Worm (Caenorhabditis elegans) whole organism, L1 larva: ENCODE measurements around the gene rab-3.

ENCODE experiments used
- F16B12.6 ChIP-seq: fragments of 150-350 bp; optimal IDR thresholded peaks from 2 replicates; lab custom pipeline; 2014; ENCODE audit warnings: missing biosample characterization, missing genetic modification characterization
- ama-1 ChIP-seq: fragments of 150-350 bp; optimal IDR thresholded peaks from 2 replicates; lab custom pipeline; 2014
- blmp-1 ChIP-seq: fragments of 150-350 bp; optimal IDR thresholded peaks from 2 replicates; lab custom pipeline; 2014; ENCODE audit warnings: missing biosample characterization, missing genetic modification characterization
- ceh-63 ChIP-seq: fragments of 200-800 bp; sonication (Bioruptor generic); optimal IDR thresholded peaks from 2 replicates; lab custom pipeline; 2018; ENCODE audit warnings: mild to moderate bottlenecking, missing genetic modification characterization, missing compliant biosample characterization
- ceh-90 ChIP-seq: sonication (generic microtip); optimal IDR thresholded peaks from 2 replicates; lab custom pipeline; 2016; ENCODE audit warnings: missing genetic modification characterization, missing compliant biosample characterization
- dpl-1 ChIP-seq, 3 experiments: fragments of 150-350 bp in 2 of 3; sonication (generic microtip) in 1 of 3; optimal IDR thresholded peaks; 2 replicates each; lab custom pipeline; 2014 to 2017; ENCODE audit warnings: missing biosample characterization in 3 of 3, missing genetic modification characterization in 3 of 3, missing genetic modification reagents in 3 of 3
- efl-1 ChIP-seq, 4 experiments: fragments of 150-350 bp; optimal IDR thresholded peaks in 3 of 4; peaks in 1 of 4; 1 replicate in 1 of 4; 2 replicates in 3 of 4; lab custom pipeline; 2014; ENCODE audit warnings: missing biosample characterization in 2 of 4, missing genetic modification characterization in 2 of 4, missing genetic modification reagents in 2 of 4
- efl-3 ChIP-seq: fragments of 200-800 bp; sonication (Bioruptor generic); optimal IDR thresholded peaks from 2 replicates; lab custom pipeline; 2018; ENCODE audit warnings: mild to moderate bottlenecking, missing genetic modification characterization, missing compliant biosample characterization
- elt-3 ChIP-seq, 6 experiments: fragments of 150-350 bp in 1 of 6; sonication (generic microtip); optimal IDR thresholded peaks; 2 replicates each; lab custom pipeline; 2017 to 2018; ENCODE audit warnings: missing biosample characterization in 6 of 6, missing genetic modification characterization in 6 of 6, inconsistent platforms in 1 of 6
- fkh-10 ChIP-seq: sonication (generic microtip); optimal IDR thresholded peaks from 2 replicates; lab custom pipeline; 2017; ENCODE audit warnings: missing biosample characterization, missing genetic modification reagents, missing genetic modification characterization
- fkh-8 ChIP-seq: sonication (generic microtip); optimal IDR thresholded peaks from 2 replicates; lab custom pipeline; 2016; ENCODE audit warnings: mild to moderate bottlenecking, missing genetic modification characterization, missing compliant biosample characterization
- grh-1 ChIP-seq: fragments of 200-800 bp; sonication (Bioruptor generic); IDR thresholded peaks from 2 replicates; pipeline ENCODE4 v1.3.6; 2022; ENCODE audit warnings: missing genetic modification reagents, missing genetic modification characterization, missing compliant biosample characterization
- hlh-17 ChIP-seq: fragments of 200-800 bp; sonication (Bioruptor generic); optimal IDR thresholded peaks from 2 replicates; lab custom pipeline; 2018; ENCODE audit warnings: missing genetic modification characterization, mild to moderate bottlenecking, missing compliant biosample characterization, moderate library complexity, borderline replicate concordance
- hlh-4 ChIP-seq: sonication (generic microtip); optimal IDR thresholded peaks from 2 replicates; lab custom pipeline; 2016; ENCODE audit warnings: mild to moderate bottlenecking, missing genetic modification characterization, missing compliant biosample characterization
- hpl-2 ChIP-seq: fragments of 150-350 bp; optimal IDR thresholded peaks from 2 replicates; lab custom pipeline; 2014; ENCODE audit warnings: missing biosample characterization, missing genetic modification reagents, missing genetic modification characterization
- irx-1 ChIP-seq: sonication (generic microtip); optimal IDR thresholded peaks from 2 replicates; lab custom pipeline; 2016; ENCODE audit warnings: missing genetic modification characterization, missing compliant biosample characterization
- jun-1 ChIP-seq: fragments of 150-350 bp; optimal IDR thresholded peaks from 2 replicates; lab custom pipeline; 2014; ENCODE audit warnings: missing biosample characterization, missing genetic modification reagents, missing genetic modification characterization
- lin-14 ChIP-seq: fragments of 200-800 bp; sonication (Bioruptor generic); optimal IDR thresholded peaks from 2 replicates; lab custom pipeline; 2018; ENCODE audit warnings: mild to moderate bottlenecking, missing genetic modification characterization, moderate library complexity, missing compliant biosample characterization
- lin-35 ChIP-seq, 2 experiments: fragments of 150-350 bp; optimal IDR thresholded peaks; 2 replicates each; lab custom pipeline; 2014; ENCODE audit warnings: missing biosample characterization in 2 of 2, missing genetic modification characterization in 2 of 2, missing genetic modification reagents in 2 of 2
- lsy-2 ChIP-seq, 2 experiments: fragments of 150-350 bp; optimal IDR thresholded peaks; 2 replicates each; lab custom pipeline; 2014; ENCODE audit warnings: missing biosample characterization in 2 of 2, missing genetic modification characterization in 2 of 2
- mdl-1 ChIP-seq, 2 experiments: fragments of 150-350 bp; optimal IDR thresholded peaks; 2 replicates each; lab custom pipeline; 2014 to 2017; ENCODE audit warnings: missing biosample characterization in 2 of 2, missing genetic modification characterization in 2 of 2, inconsistent platforms in 1 of 2
- nhr-71 ChIP-seq: sonication (generic microtip); optimal IDR thresholded peaks from 2 replicates; lab custom pipeline; 2016; ENCODE audit warnings: mild to moderate bottlenecking, missing genetic modification characterization, moderate library complexity, missing compliant biosample characterization
- nhr-76 ChIP-seq: sonication (generic microtip); optimal IDR thresholded peaks from 2 replicates; lab custom pipeline; 2017; ENCODE audit warnings: missing biosample characterization, missing genetic modification characterization
- nhr-77 ChIP-seq: fragments of 150-350 bp; optimal IDR thresholded peaks from 2 replicates; lab custom pipeline; 2014; ENCODE audit warnings: missing biosample characterization, missing genetic modification characterization
- nhr-90 ChIP-seq: sonication (generic microtip); optimal IDR thresholded peaks from 2 replicates; lab custom pipeline; 2016; ENCODE audit warnings: mild to moderate bottlenecking, missing genetic modification characterization, missing compliant biosample characterization; ENCODE audit not compliant: poor library complexity
- pax-3 ChIP-seq: fragments of 200-800 bp; sonication (Bioruptor generic); optimal IDR thresholded peaks from 2 replicates; lab custom pipeline; 2018; ENCODE audit warnings: mild to moderate bottlenecking, missing genetic modification characterization, moderate library complexity, missing compliant biosample characterization
- pqm-1 ChIP-seq: sonication (generic microtip); optimal IDR thresholded peaks from 3 replicates; lab custom pipeline; 2017; ENCODE audit warnings: missing biosample characterization, missing genetic modification characterization
- sox-4 ChIP-seq: sonication (generic microtip); optimal IDR thresholded peaks from 2 replicates; lab custom pipeline; 2016; ENCODE audit warnings: missing genetic modification characterization, missing compliant biosample characterization
- sptf-1 ChIP-seq: fragments of 150-350 bp; optimal IDR thresholded peaks from 2 replicates; lab custom pipeline; 2014; ENCODE audit warnings: missing biosample characterization, missing genetic modification characterization
- sup-37 ChIP-seq: fragments of 200-800 bp; sonication (Bioruptor generic); optimal IDR thresholded peaks from 2 replicates; lab custom pipeline; 2018; ENCODE audit warnings: mild to moderate bottlenecking, missing genetic modification characterization, missing compliant biosample characterization
- swsn-7 ChIP-seq: sonication (generic microtip); optimal IDR thresholded peaks from 2 replicates; lab custom pipeline; 2016; ENCODE audit warnings: missing genetic modification characterization, missing compliant biosample characterization
- tlp-1 ChIP-seq: fragments of 150-350 bp; optimal IDR thresholded peaks from 2 replicates; lab custom pipeline; 2014; ENCODE audit warnings: missing biosample characterization, missing genetic modification characterization
- unc-30 ChIP-seq: sonication (generic microtip); optimal IDR thresholded peaks from 2 replicates; lab custom pipeline; 2017; ENCODE audit warnings: missing biosample characterization, missing genetic modification characterization
- unc-98 ChIP-seq: fragments of 200-800 bp; sonication (Bioruptor generic); IDR thresholded peaks from 2 replicates; pipeline ENCODE4 v1.3.6; 2022; ENCODE audit warnings: missing genetic modification characterization, missing compliant biosample characterization
- vab-15 ChIP-seq: sonication (generic microtip); optimal IDR thresholded peaks from 2 replicates; lab custom pipeline; 2017; ENCODE audit warnings: missing genotype, mild to moderate bottlenecking, missing genetic modification characterization, missing compliant biosample characterization
- zag-1 ChIP-seq: fragments of 150-350 bp; optimal IDR thresholded peaks from 2 replicates; lab custom pipeline; 2014; ENCODE audit warnings: missing biosample characterization, missing genetic modification characterization
- ztf-4 ChIP-seq: fragments of 150-350 bp; optimal IDR thresholded peaks from 2 replicates; lab custom pipeline; 2014; ENCODE audit warnings: missing biosample characterization, missing genetic modification characterization

The rab-3 gene

DNA sequence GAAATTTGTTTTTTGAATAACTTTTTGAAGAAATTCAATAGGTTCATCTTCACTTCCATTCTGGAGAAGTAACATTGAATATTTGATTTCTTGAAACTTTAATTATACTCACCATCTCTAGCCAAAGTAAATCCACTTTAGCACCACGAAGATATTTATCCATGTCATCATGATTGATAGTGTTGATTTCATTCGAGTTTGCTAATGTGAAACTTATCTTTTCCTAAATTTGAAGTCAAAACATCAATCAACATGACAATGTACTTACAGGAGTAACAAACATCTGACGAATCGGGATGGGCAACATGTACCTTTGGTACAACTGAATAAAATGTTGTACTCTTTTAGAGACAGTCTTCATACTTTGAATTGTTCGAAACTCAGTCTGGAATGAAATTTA lies 30.3 kb downstream of the rab-3 start:
- TF ChIP-seq sup-37 (GFP tag; lab: Kevin White, UChicago), result no peak
- TF ChIP-seq dpl-1 (GFP tag; optimal IDR thresholded peaks at IDR 0.05; lab: Kevin White, UChicago), result no peak
- no peak for TF ChIP-seq sox-4
- TF ChIP-seq sptf-1 (tag; lab: Kevin White, UChicago), result no peak
- TF ChIP-seq mdl-1 (tag; optimal IDR thresholded peaks at IDR 0.05; lab: Kevin White, UChicago), result no peak
- TF ChIP-seq nhr-77 (tag; lab: Kevin White, UChicago), result no peak
- TF ChIP-seq ama-1 (lab: Kevin White, UChicago), result no peak
- no peak for TF ChIP-seq fkh-8 (tag; lab: Kevin White, UChicago)
- TF ChIP-seq, all 84 proteins: peak for 0

DNA sequence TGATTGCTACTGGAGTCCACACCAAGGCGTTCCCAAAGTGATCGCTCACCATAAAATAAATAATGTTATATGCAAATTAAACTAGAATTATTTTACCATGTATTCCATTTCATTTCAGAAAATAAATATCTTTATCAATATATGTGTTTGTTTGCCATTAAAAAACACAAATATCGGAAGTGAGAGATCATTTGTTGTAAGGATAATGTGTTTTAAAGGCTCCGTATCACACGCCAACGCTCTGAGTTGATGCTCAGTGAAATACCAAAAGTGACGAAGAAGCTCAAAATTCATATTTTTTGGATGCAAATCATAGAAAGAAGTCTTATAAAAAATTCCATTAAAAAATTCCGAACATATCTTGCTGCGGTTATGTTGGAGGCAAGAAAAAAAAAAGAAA lies 31.4 kb downstream of the rab-3 start:
- TF ChIP-seq efl-3 (GFP tag; lab: Kevin White, UChicago) (no peak), F16B12.6 (tag; lab: Kevin White, UChicago) (no peak), fkh-8 (tag; lab: Kevin White, UChicago) (no peak), hpl-2 (GFP tag; lab: Kevin White, UChicago) (no peak), ceh-63 (no peak), unc-98 (no peak), nhr-76 (tag; lab: Kevin White, UChicago) (no peak), jun-1 (no peak), nhr-90 (tag; lab: Kevin White, UChicago) (no peak), fkh-10 (GFP tag; lab: Kevin White, UChicago) (no peak), irx-1 (tag; lab: Kevin White, UChicago) (no peak), tlp-1 (tag; lab: Kevin White, UChicago) (no peak), ceh-90 (tag; lab: Kevin White, UChicago) (no peak), unc-30 (tag; lab: Kevin White, UChicago) (no peak), vab-15 (tag; lab: Kevin White, UChicago) (no peak), hlh-17 (no peak), sup-37 (GFP tag; lab: Kevin White, UChicago) (no peak), zag-1 (tag; lab: Kevin White, UChicago) (no peak), ztf-4 (tag; lab: Kevin White, UChicago) (no peak)
- TF ChIP-seq, all 84 proteins: peak for 0

DNA sequence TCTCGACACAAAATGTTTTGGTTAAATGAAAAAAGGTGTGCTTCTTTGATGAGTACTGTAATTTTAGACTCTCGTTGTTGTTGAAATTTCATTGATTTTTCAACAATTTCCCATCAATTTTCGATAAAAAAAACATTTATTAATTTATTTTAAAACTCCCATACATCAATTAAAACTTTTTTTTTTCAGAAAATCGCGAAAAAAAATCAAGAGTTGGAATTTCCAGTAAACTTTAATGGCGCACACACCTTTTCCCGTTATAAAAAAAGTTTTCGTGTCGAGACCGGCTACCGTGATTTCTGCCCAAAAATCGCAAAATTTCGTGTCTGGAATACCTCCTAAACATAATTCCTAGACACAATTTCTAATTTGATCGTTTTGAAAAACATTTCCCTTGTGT lies 32.9 kb downstream of the rab-3 start, which contains the start of gene C25H3.14:
Gene C25H3.14, plus strand, starts transcription at position 301 of the 400 bp plus-strand sequence.
- TF ChIP-seq pqm-1 (tag; lab: Kevin White, UChicago), result no peak
- TF ChIP-seq fkh-8 (tag; lab: Kevin White, UChicago), result no peak
- TF ChIP-seq zag-1 (tag; lab: Kevin White, UChicago), result no peak
- TF ChIP-seq sptf-1 (tag; lab: Kevin White, UChicago), result no peak
- no peak for TF ChIP-seq elt-3 (tag; optimal IDR thresholded peaks at IDR 0.05; lab: Kevin White, UChicago)
- TF ChIP-seq sox-4, result no peak
- TF ChIP-seq blmp-1, result no peak
- TF ChIP-seq ceh-90 (tag; lab: Kevin White, UChicago), result no peak
- no peak for TF ChIP-seq mdl-1 (tag; optimal IDR thresholded peaks at IDR 0.05; lab: Kevin White, UChicago)
- TF ChIP-seq pax-3 (tag; lab: Kevin White, UChicago), result no peak
- TF ChIP-seq grh-1, result no peak
- TF ChIP-seq swsn-7 (tag; lab: Kevin White, UChicago), result no peak

DNA sequence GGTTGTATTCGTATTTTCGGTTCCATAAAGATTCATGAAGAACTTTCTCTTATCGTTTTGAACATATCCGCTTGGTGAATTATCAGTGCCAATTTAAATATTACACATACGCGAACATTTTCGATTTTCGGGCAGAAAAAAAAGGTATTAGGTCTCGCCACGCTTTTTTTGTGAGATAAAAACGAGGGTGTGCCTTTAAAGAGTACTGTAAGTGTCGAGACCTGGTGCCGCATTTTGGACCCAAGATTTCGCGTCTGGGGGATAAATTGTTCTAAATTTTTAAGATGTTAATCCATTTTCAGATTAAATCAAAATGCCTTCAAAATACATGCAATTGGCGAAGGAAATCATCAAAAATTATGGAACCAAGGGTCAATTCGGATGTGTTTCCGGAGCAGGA lies 33.8 kb downstream of the rab-3 start, which contains the start of gene C25H3.3:
Gene C25H3.3, plus strand, starts transcription at position 301 of the 400 bp plus-strand sequence.
- TF ChIP-seq swsn-7 (tag; lab: Kevin White, UChicago) (no peak), ama-1 (lab: Kevin White, UChicago) (no peak), hlh-4 (tag; lab: Kevin White, UChicago) (no peak), efl-1 (optimal IDR thresholded peaks at IDR 0.05; lab: Kevin White, UChicago) (no peak), efl-1 (GFP tag; optimal IDR thresholded peaks at IDR 0.05 in 1 of 2; lab: Kevin White, UChicago) (peak in 1 of 2 experiments; percentile 61)

DNA sequence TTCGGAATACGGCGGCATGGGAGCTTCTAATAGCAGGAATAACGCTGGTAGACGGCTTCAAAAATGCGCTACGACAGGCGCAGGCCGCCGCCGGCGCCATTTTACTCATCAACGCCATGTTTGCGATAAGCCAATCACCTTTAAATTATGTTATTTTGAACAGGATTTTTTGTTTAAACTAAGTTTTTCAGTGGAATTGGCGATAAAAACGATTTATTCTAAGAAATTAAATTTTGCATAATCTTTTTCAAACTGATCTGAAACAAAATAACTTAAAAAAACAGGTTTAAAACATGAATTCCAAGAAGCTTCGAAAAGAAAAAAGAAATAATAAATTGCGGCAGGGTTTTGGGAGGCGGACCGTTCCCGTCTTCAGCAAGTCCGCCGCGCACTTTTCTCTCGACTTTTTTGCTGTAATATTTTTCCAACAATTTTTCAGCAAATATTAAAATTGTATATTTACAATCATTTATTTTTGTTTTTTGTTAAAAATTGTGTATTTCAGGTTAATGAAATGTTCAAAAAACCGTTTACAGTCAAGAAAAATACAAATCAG lies 36.4 kb downstream of the rab-3 start, which contains the start of the genes ndub-5 and eif-2D:
Gene ndub-5, minus strand, starts transcription at position 138 of the 556 bp plus-strand sequence.
Gene eif-2D, plus strand, starts transcription at position 506 of the 556 bp plus-strand sequence.
- TF ChIP-seq nhr-77 (tag; lab: Kevin White, UChicago) (no peak), lin-35 (GFP tag; optimal IDR thresholded peaks at IDR 0.05; lab: Kevin White, UChicago) (peak in 1 of 2 experiments; percentile 25), nhr-71 (tag; lab: Kevin White, UChicago) (peak; percentile 12), dpl-1 (GFP tag; optimal IDR thresholded peaks at IDR 0.05; lab: Kevin White, UChicago) (peak in 1 of 3 experiments; percentile 38), lin-14 (GFP tag; lab: Kevin White, UChicago) (peak; percentile 19), jun-1 (no peak), efl-1 (optimal IDR thresholded peaks at IDR 0.05; lab: Kevin White, UChicago) (no peak), efl-1 (GFP tag; optimal IDR thresholded peaks at IDR 0.05 in 1 of 2; lab: Kevin White, UChicago) (peak in 1 of 2 experiments; percentile 79), lsy-2 (tag; optimal IDR thresholded peaks at IDR 0.05; lab: Kevin White, UChicago) (peak in 1 of 2 experiments; percentile 36)
